4 worm cellular contexts compared by ENCODE assay signal in the genomic region with DNA sequence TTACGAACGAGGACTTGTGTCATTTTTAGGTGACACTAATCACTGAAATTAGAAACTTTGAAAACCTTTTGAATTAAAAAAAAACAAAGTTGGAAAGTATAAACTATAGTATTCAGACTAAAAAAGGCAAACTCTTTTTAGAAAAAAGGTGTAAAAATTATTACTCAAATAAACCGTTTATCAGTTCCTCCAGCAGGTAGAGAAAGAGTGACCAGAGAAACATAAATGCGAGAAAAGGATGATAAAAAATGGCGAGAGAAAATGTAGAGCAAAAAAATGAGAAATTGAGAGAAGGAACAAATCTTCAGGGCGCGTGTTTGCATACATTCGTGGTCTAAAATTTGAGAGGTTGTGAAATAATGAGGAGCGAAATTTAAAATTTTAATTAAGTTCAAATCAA.
TF ChIP-seq lines count a peak whose summit lies in the region.

A gene (minus strand): TSS at position 42 of the 400 bp plus-strand sequence.

TF ChIP-seq in whole organism, L2 larva, 48 proteins besides CTCF, POLR2A, EP300 and RAD21:
- TF ChIP-seq ztf-4 (tag; optimal IDR thresholded peaks at IDR 0.05; lab: Kevin White, UChicago): no peak
- peak; percentile 63 for TF ChIP-seq fos-1 (tag; optimal IDR thresholded peaks at IDR 0.05; lab: Kevin White, UChicago)
- TF ChIP-seq nhr-11 (tag; optimal IDR thresholded peaks at IDR 0.05; lab: Kevin White, UChicago): no peak
- TF ChIP-seq skn-1 (tag; optimal IDR thresholded peaks at IDR 0.05; lab: Kevin White, UChicago): peak; percentile 40

TF ChIP-seq in whole organism, L3 larva, 47 proteins besides CTCF, POLR2A, EP300 and RAD21:
- TF ChIP-seq elt-2 (tag; optimal IDR thresholded peaks at IDR 0.05; lab: Kevin White, UChicago): peak; percentile 40
- no peak for TF ChIP-seq tbx-2 (tag; optimal IDR thresholded peaks at IDR 0.05; lab: Kevin White, UChicago)
- peak; percentile 18 for TF ChIP-seq pha-4 (tag; optimal IDR thresholded peaks at IDR 0.05; lab: Kevin White, UChicago)
- TF ChIP-seq ztf-11 (tag; optimal IDR thresholded peaks at IDR 0.05; lab: Kevin White, UChicago): no peak
- peak; percentile 7 for TF ChIP-seq pqm-1 (tag; optimal IDR thresholded peaks at IDR 0.05; lab: Kevin White, UChicago)
- TF ChIP-seq egl-5 (tag; optimal IDR thresholded peaks at IDR 0.05; lab: Kevin White, UChicago): no peak
- TF ChIP-seq nhr-77 (tag; optimal IDR thresholded peaks at IDR 0.05; lab: Kevin White, UChicago): no peak

TF ChIP-seq in whole organism, L4 larva, 104 proteins besides CTCF, POLR2A, EP300 and RAD21:
- TF ChIP-seq nhr-28 (tag; optimal IDR thresholded peaks at IDR 0.05; lab: Kevin White, UChicago) (peak; percentile 31), dmd-6 (GFP tag; IDR thresholded peaks at IDR 0.05; lab: Robert Waterston, UW) (peak; percentile 28; the same call in 1 of the 2 replicates), D1046.2 (GFP tag; IDR thresholded peaks at IDR 0.05; lab: Robert Waterston, UW) (no peak), pqm-1 (tag; optimal IDR thresholded peaks at IDR 0.05; lab: Kevin White, UChicago) (peak; percentile 83), T26A8.4 (GFP tag; IDR thresholded peaks at IDR 0.05; lab: Robert Waterston, UW) (no peak)

TF ChIP-seq in whole organism, young adult, 124 proteins besides CTCF, POLR2A, EP300 and RAD21:
- TF ChIP-seq hmg-1.2 (GFP tag; IDR thresholded peaks at IDR 0.05; lab: Robert Waterston, UW): no peak
- no peak for TF ChIP-seq egl-44 (GFP tag; IDR thresholded peaks at IDR 0.05; lab: Robert Waterston, UW)
- no peak for TF ChIP-seq pha-4 (tag; optimal IDR thresholded peaks at IDR 0.05; lab: Kevin White, UChicago)
- TF ChIP-seq lir-1 (GFP tag; conservative IDR thresholded peaks at IDR 0.05; lab: Robert Waterston, UW): no peak
- no peak for TF ChIP-seq attf-5 (GFP tag; optimal IDR thresholded peaks at IDR 0.05; lab: Kevin White, UChicago)
- TF ChIP-seq cebp-1 (GFP tag; IDR thresholded peaks at IDR 0.05; lab: Robert Waterston, UW): no peak
- TF ChIP-seq cebp-1 (tag; optimal IDR thresholded peaks at IDR 0.05; lab: Kevin White, UChicago): peak; percentile 28
- TF ChIP-seq bed-2 (GFP tag; IDR thresholded peaks at IDR 0.05; lab: Robert Waterston, UW): no peak
- no peak for TF ChIP-seq F23B12.7 (tag; optimal IDR thresholded peaks at IDR 0.05; lab: Kevin White, UChicago; ENCODE audit: insufficient read depth)
- TF ChIP-seq mes-4 (tag; optimal IDR thresholded peaks at IDR 0.05; lab: Kevin White, UChicago): no peak
- no peak for TF ChIP-seq aptf-3 (GFP tag; IDR thresholded peaks at IDR 0.05; lab: Robert Waterston, UW)
- no peak for TF ChIP-seq athp-1 (tag; optimal IDR thresholded peaks at IDR 0.05; lab: Kevin White, UChicago)
- no peak for TF ChIP-seq dox-1 (GFP tag; IDR thresholded peaks at IDR 0.05; lab: Robert Waterston, UW)
- TF ChIP-seq nhr-80 (tag; optimal IDR thresholded peaks at IDR 0.05; lab: Kevin White, UChicago): peak; percentile 48
- TF ChIP-seq lin-54 (GFP tag; optimal IDR thresholded peaks at IDR 0.05; lab: Kevin White, UChicago): no peak
